Fruit fly (Drosophila melanogaster) S2 (cell line): ENCODE results near the gene CG31467.
A peak's percentile ranks its signal among the peaks of the same experiment; 100 is the strongest.

Experiments used
- CG8478 ChIP-seq: fragments of >200 bp; optimal IDR thresholded peaks from 2 replicates; lab custom pipeline; 2018
- CTCF ChIP-seq, 2 experiments: fragments of >200 bp; optimal IDR thresholded peaks; 2 replicates each; lab custom pipeline; 2018

The CG31467 gene

DNA sequence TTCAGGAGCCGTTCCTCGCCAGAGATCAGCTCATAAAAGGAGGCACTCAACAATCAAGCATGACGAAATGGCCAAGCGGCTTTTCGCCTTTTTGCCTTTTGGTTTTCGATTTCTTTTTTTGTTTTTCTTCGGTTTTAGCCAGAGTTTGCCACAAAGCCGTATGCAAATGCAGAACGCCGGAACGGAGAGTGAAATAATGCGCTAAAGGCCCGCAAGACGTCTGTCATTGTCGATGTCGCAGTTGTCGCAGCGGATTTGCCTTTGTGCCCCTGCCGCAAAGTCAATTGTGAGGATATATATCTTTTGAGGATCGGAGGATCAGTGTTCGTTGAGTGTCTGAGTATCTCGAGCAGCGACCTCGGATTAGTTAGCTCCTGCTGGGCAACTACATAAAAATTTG, 38.7 kb downstream of the CG31467 start:
- TF ChIP-seq CG8478 (lab: Kevin White, UChicago) (no peak), CTCF (optimal IDR thresholded peaks at IDR 0.05; lab: Kevin White, UChicago) (no peak)

- no peak for TF ChIP-seq CG8478 (lab: Kevin White, UChicago)
- peak; percentile 92 to 97 for TF ChIP-seq CTCF (optimal IDR thresholded peaks at IDR 0.05; lab: Kevin White, UChicago)
Observed at dm6 chr3R:10664942-10665341, 41.7 kb downstream of the CG31467 start.

DNA sequence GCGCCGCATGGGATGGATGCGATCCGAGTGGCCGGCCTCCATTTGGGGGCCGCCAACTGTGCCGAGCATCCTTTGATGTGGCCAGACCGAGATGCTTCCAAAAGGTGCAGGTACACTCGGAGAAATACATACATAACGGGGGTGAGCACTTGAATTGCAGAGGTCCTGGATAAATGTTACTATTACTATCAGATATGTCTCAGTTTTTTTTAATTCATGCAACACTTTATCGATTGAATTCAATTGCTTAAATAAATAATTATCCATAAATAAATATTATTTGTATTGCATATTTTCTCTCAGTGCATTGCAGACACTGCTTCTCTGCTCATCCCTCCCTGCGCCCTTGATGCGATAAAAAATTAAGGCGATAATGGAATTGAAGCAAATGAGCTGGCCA, 45.6 kb downstream of the CG31467 start:
- no peak for TF ChIP-seq CG8478 (lab: Kevin White, UChicago)
- no peak for TF ChIP-seq CTCF (optimal IDR thresholded peaks at IDR 0.05; lab: Kevin White, UChicago)

dm6 chr3R:10659563-10659962, 47.1 kb downstream of the CG31467 start:
- no peak for TF ChIP-seq CTCF (optimal IDR thresholded peaks at IDR 0.05; lab: Kevin White, UChicago)
- TF ChIP-seq CG8478 (lab: Kevin White, UChicago): no peak

dm6 chr3R:10658783-10659182, 47.9 kb downstream of the CG31467 start:
- TF ChIP-seq CTCF (optimal IDR thresholded peaks at IDR 0.05; lab: Kevin White, UChicago) (no peak), CG8478 (lab: Kevin White, UChicago) (no peak)

DNA sequence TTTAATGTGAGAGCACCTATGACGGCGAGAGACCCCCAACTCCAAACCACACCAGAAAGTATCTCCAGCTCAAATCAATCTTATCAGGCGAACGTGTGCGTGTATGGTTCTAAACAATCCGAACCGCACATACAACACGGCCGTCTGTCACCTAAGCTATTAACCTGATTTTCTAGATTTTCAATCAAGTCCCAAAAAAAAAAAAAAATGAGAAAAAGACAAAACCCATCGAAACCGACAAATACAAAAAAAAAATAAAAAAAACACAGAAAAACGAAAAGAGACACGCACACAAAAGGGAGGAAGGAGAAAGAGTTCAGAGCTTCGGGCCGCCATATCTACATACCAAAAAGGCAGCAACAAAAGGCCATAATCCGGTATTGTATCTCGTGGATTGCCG, 50.1 kb downstream of the CG31467 start:
- TF ChIP-seq CTCF (optimal IDR thresholded peaks at IDR 0.05; lab: Kevin White, UChicago): no peak
- TF ChIP-seq CG8478 (lab: Kevin White, UChicago): no peak

DNA sequence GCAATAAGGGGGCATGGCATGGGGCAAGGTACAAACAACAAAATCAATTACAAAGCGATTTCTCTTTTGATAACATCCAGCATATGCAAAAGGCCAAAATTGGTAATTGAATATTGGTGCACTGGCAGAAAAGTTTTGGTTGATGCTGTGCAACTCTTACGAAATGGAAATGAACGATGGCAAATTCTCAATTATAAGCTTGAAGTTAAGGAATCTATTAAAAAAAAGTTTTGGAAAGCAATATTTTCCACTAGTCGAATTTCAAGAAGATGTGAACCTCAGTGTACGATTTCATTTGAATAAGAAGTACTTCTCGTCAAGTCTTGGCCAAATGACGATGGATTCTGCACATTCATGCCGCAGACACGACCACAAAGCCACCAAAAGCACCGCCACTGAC, 50.7 kb downstream of the CG31467 start:
- TF ChIP-seq CTCF (optimal IDR thresholded peaks at IDR 0.05; lab: Kevin White, UChicago): no peak
- TF ChIP-seq CG8478 (lab: Kevin White, UChicago): no peak
